Worm (Caenorhabditis elegans) whole organism, L3 larva: ENCODE results near the gene nspe-6.
A peak's percentile ranks its signal among the peaks of the same experiment; 100 is the strongest.
"Not testable (repeated sequence)": the region's sequence is repeated elsewhere in the genome, so short reads cannot be mapped to it uniquely, and the experiment has no call there.

ENCODE experiments used
- R02D3.7 ChIP-seq: fragments of 150-350 bp; optimal IDR thresholded peaks from 2 replicates; lab custom pipeline; 2014; ENCODE audit warnings: missing biosample characterization, missing genetic modification characterization
- ama-1 ChIP-seq: fragments of 150-350 bp; optimal IDR thresholded peaks from 2 replicates; lab custom pipeline; 2018
- ceh-16 ChIP-seq: sonication (generic microtip); optimal IDR thresholded peaks from 2 replicates; lab custom pipeline; 2017; ENCODE audit warnings: missing biosample characterization, missing genetic modification characterization
- ceh-28 ChIP-seq: fragments of 150-350 bp; optimal IDR thresholded peaks from 2 replicates; lab custom pipeline; 2014; ENCODE audit warnings: missing biosample characterization, missing genetic modification reagents, missing genetic modification characterization
- egl-27 ChIP-seq: sonication (generic microtip); optimal IDR thresholded peaks from 4 replicates; lab custom pipeline; 2017; ENCODE audit warnings: missing biosample characterization, missing genetic modification reagents, missing genetic modification characterization
- egl-5 ChIP-seq: fragments of 150-350 bp; optimal IDR thresholded peaks from 2 replicates; lab custom pipeline; 2017; ENCODE audit warnings: missing biosample characterization, missing genetic modification reagents, missing genetic modification characterization, inconsistent platforms
- elt-1 ChIP-seq: fragments of 150-350 bp; optimal IDR thresholded peaks from 2 replicates; lab custom pipeline; 2014; ENCODE audit warnings: missing biosample characterization, missing genetic modification characterization
- elt-3 ChIP-seq, 3 experiments: fragments of 150-350 bp in 1 of 3; sonication (generic microtip) in 2 of 3; optimal IDR thresholded peaks; 2 replicates in 2 of 3; 4 replicates in 1 of 3; lab custom pipeline; 2014 to 2017; ENCODE audit warnings: missing biosample characterization in 3 of 3, missing genetic modification characterization in 3 of 3
- eor-1 ChIP-seq, 2 experiments: fragments of 150-350 bp; optimal IDR thresholded peaks; 2 replicates each; lab custom pipeline; 2014 to 2018; ENCODE audit warnings: missing biosample characterization in 2 of 2, missing genetic modification characterization in 2 of 2
- fkh-2 ChIP-seq: fragments of 150-350 bp; optimal IDR thresholded peaks from 2 replicates; lab custom pipeline; 2014; ENCODE audit warnings: missing biosample characterization, missing genetic modification reagents, missing genetic modification characterization
- lin-15B ChIP-seq: fragments of 150-350 bp; optimal IDR thresholded peaks from 2 replicates; lab custom pipeline; 2014; ENCODE audit warnings: missing biosample characterization, missing genetic modification characterization
- lin-39 ChIP-seq: fragments of 150-350 bp; optimal IDR thresholded peaks from 2 replicates; lab custom pipeline; 2018; ENCODE audit warnings: missing biosample characterization, missing genetic modification reagents, missing genetic modification characterization
- mdl-1 ChIP-seq: fragments of 150-350 bp; optimal IDR thresholded peaks from 2 replicates; lab custom pipeline; 2014; ENCODE audit warnings: missing biosample characterization, missing genetic modification characterization
- mml-1 ChIP-seq: fragments of 150-350 bp; sonication (generic microtip); optimal IDR thresholded peaks from 3 replicates; lab custom pipeline; 2014; ENCODE audit warnings: missing biosample characterization, missing genetic modification characterization
- nfya-1 ChIP-seq: sonication (generic microtip); optimal IDR thresholded peaks from 2 replicates; lab custom pipeline; 2017; ENCODE audit warnings: missing genetic modification characterization, mild to moderate bottlenecking, missing compliant biosample characterization, antibody characterized with exemption, moderate library complexity; ENCODE audit not compliant: insufficient read depth
- nhr-11 ChIP-seq: fragments of 150-350 bp; optimal IDR thresholded peaks from 2 replicates; lab custom pipeline; 2014; ENCODE audit warnings: missing biosample characterization, missing genetic modification characterization
- nhr-12 ChIP-seq: fragments of 150-350 bp; optimal IDR thresholded peaks from 2 replicates; lab custom pipeline; 2014; ENCODE audit warnings: missing biosample characterization, missing genetic modification characterization
- nhr-23 ChIP-seq: fragments of 150-350 bp; optimal IDR thresholded peaks from 2 replicates; lab custom pipeline; 2014; ENCODE audit warnings: missing biosample characterization, missing genetic modification reagents, missing genetic modification characterization
- nhr-237 ChIP-seq: fragments of 150-350 bp; optimal IDR thresholded peaks from 2 replicates; lab custom pipeline; 2014; ENCODE audit warnings: missing biosample characterization, missing genetic modification characterization
- nhr-25 ChIP-seq: sonication (generic microtip); optimal IDR thresholded peaks from 2 replicates; lab custom pipeline; 2017; ENCODE audit warnings: missing biosample characterization, missing genetic modification characterization
- nhr-28 ChIP-seq: fragments of 150-350 bp; optimal IDR thresholded peaks from 2 replicates; lab custom pipeline; 2014; ENCODE audit warnings: missing biosample characterization, missing genetic modification characterization
- nhr-43 ChIP-seq: sonication (generic microtip); optimal IDR thresholded peaks from 2 replicates; lab custom pipeline; 2016; ENCODE audit warnings: mild to moderate bottlenecking, missing genetic modification characterization, missing compliant biosample characterization; ENCODE audit not compliant: poor library complexity, severe bottlenecking
- nhr-67 ChIP-seq: fragments of 150-350 bp; optimal IDR thresholded peaks from 2 replicates; lab custom pipeline; 2014; ENCODE audit warnings: missing biosample characterization, missing genetic modification characterization
- nhr-76 ChIP-seq: fragments of 150-350 bp; sonication (generic microtip); optimal IDR thresholded peaks from 5 replicates; lab custom pipeline; 2014; ENCODE audit warnings: missing biosample characterization, missing genetic modification characterization
- sea-2 ChIP-seq: fragments of 150-350 bp; sonication (generic microtip); optimal IDR thresholded peaks from 4 replicates; lab custom pipeline; 2014; ENCODE audit warnings: missing biosample characterization, missing genetic modification reagents, missing genetic modification characterization
- skn-1 ChIP-seq: fragments of 150-350 bp; optimal IDR thresholded peaks from 2 replicates; lab custom pipeline; 2014; ENCODE audit warnings: missing biosample characterization, missing genetic modification characterization
- snpc-4 ChIP-seq: fragments of 150-350 bp; optimal IDR thresholded peaks from 2 replicates; lab custom pipeline; 2014; ENCODE audit warnings: missing biosample characterization, missing genetic modification characterization
- tbx-2 ChIP-seq: sonication (generic microtip); optimal IDR thresholded peaks from 2 replicates; lab custom pipeline; 2016; ENCODE audit warnings: mild to moderate bottlenecking, missing genetic modification characterization, missing compliant biosample characterization
- unc-39 ChIP-seq: sonication (generic microtip); optimal IDR thresholded peaks from 4 replicates; lab custom pipeline; 2017; ENCODE audit warnings: missing biosample characterization, missing genetic modification characterization
- unc-62 ChIP-seq: fragments of 150-350 bp; sonication (generic microtip); optimal IDR thresholded peaks from 4 replicates; lab custom pipeline; 2014; ENCODE audit warnings: missing biosample characterization, missing genetic modification reagents, missing genetic modification characterization
- zag-1 ChIP-seq: fragments of 150-350 bp; optimal IDR thresholded peaks from 2 replicates; lab custom pipeline; 2014; ENCODE audit warnings: missing biosample characterization, missing genetic modification characterization

The nspe-6 gene

ce11 chrII:12628566-12628965, 12.6 kb upstream of the nspe-6 start, which contains the start of gene nspe-5:
nspe-5 (plus strand) TSS chrII:12628866.
- TF ChIP-seq nhr-12: no peak
- TF ChIP-seq sea-2 (GFP tag; lab: Kevin White, UChicago): no peak
- peak; percentile 9 for TF ChIP-seq nhr-25 (tag; lab: Kevin White, UChicago)

ce11 chrII:12626887-12627286, 10.9 kb upstream of the nspe-6 start, which contains the start of gene nspe-7:
nspe-7 (plus strand) TSS chrII:12627187.
- TF ChIP-seq sea-2 (GFP tag; lab: Kevin White, UChicago) (no peak), nhr-67 (tag; lab: Kevin White, UChicago) (no peak), mdl-1 (tag; lab: Kevin White, UChicago) (no peak), egl-5 (tag; lab: Kevin White, UChicago) (no peak), nhr-11 (tag; lab: Kevin White, UChicago) (no peak), eor-1 (tag; optimal IDR thresholded peaks at IDR 0.05; lab: Kevin White, UChicago) (no peak), mml-1 (no peak), nfya-1 (tag; lab: Kevin White, UChicago) (no peak), ceh-28 (tag; lab: Kevin White, UChicago) (no peak), nhr-25 (tag; lab: Kevin White, UChicago) (no peak), nhr-237 (tag; lab: Kevin White, UChicago) (no peak), snpc-4 (tag; lab: Kevin White, UChicago) (no peak), lin-39 (tag; lab: Kevin White, UChicago) (no peak), tbx-2 (tag; lab: Kevin White, UChicago) (no peak), nhr-28 (tag; lab: Kevin White, UChicago) (no peak)

ce11 chrII:12626120-12626624, 10.2 kb upstream of the nspe-6 start:
- TF ChIP-seq unc-62 (no peak), eor-1 (tag; optimal IDR thresholded peaks at IDR 0.05; lab: Kevin White, UChicago) (no peak), fkh-2 (tag; lab: Kevin White, UChicago) (no peak), ceh-16 (tag; lab: Kevin White, UChicago) (no peak), nhr-11 (tag; lab: Kevin White, UChicago) (no peak)

- no peak for TF ChIP-seq nhr-76 (tag; lab: Kevin White, UChicago)
- TF ChIP-seq skn-1 (tag; lab: Kevin White, UChicago): no peak
- TF ChIP-seq lin-39 (tag; lab: Kevin White, UChicago): no peak
- no peak for TF ChIP-seq ama-1 (lab: Kevin White, UChicago)
- peak; percentile 98 for TF ChIP-seq nhr-23 (tag; lab: Kevin White, UChicago)
- peak; percentile 47 for TF ChIP-seq mdl-1 (tag; lab: Kevin White, UChicago)
- TF ChIP-seq elt-3 (tag; optimal IDR thresholded peaks at IDR 0.05; lab: Kevin White, UChicago): peak in 2 of 3 experiments; percentile 81 to 87
- peak; percentile 56 for TF ChIP-seq egl-27 (tag; lab: Kevin White, UChicago)
- TF ChIP-seq nfya-1 (tag; lab: Kevin White, UChicago): no peak
- TF ChIP-seq unc-39 (tag; lab: Kevin White, UChicago): no peak
- TF ChIP-seq nhr-43 (tag; lab: Kevin White, UChicago): peak; percentile 98
- peak; percentile 86 for TF ChIP-seq nhr-25 (tag; lab: Kevin White, UChicago)
- peak; percentile 46 for TF ChIP-seq unc-62
- peak; percentile 19 for TF ChIP-seq R02D3.7 (tag; lab: Kevin White, UChicago)
- TF ChIP-seq elt-1 (tag; lab: Kevin White, UChicago): no peak
- TF ChIP-seq lin-15B (tag; lab: Kevin White, UChicago): no peak
- TF ChIP-seq zag-1 (tag; lab: Kevin White, UChicago): no peak
Observed at ce11 chrII:12625673-12626072, 9.7 kb upstream of the nspe-6 start.

- not testable (repeated sequence) for TF ChIP-seq ama-1 (lab: Kevin White, UChicago); egl-5 (tag; lab: Kevin White, UChicago); sea-2 (GFP tag; lab: Kevin White, UChicago)
Observed at ce11 chrII:12624433-12624832, 8.5 kb upstream of the nspe-6 start, which contains the start of gene Y38E10A.14. Y38E10A.14 (minus strand) TSS chrII:12624533.
